Worm (Caenorhabditis elegans): ENCODE results near the gene srw-12.
"Not testable (repeated sequence)": the region's sequence is repeated elsewhere in the genome, so short reads cannot be mapped to it uniquely, and the experiment has no call there.

Gene srw-12

ce11 chrV:15221330-15221729, 17.1 kb downstream of the srw-12 start, which contains the start of gene irld-25 (continued):
- TF ChIP-seq attf-5 (GFP tag; optimal IDR thresholded peaks at IDR 0.05) = no peak
- TF ChIP-seq snpc-1.3 (tag; optimal IDR thresholded peaks at IDR 0.05; ENCODE audit: insufficient read depth) = no peak
- TF ChIP-seq ekl-4 (GFP tag; IDR thresholded peaks at IDR 0.05) = no peak

ce11 chrV:15216705-15217104, 21.7 kb downstream of the srw-12 start, which contains the start of gene sri-25:
TSS of gene sri-25 (plus strand) at chrV:15217005.
- TF ChIP-seq nfya-2 (GFP tag; IDR thresholded peaks at IDR 0.05) (no peak), F57C9.4 (tag; optimal IDR thresholded peaks at IDR 0.05) (no peak), hmg-1.2 (GFP tag; IDR thresholded peaks at IDR 0.05) (no peak), aptf-3 (GFP tag; IDR thresholded peaks at IDR 0.05) (no peak), dpl-1 (GFP tag; optimal IDR thresholded peaks at IDR 0.05) (no peak), die-1 (tag; optimal IDR thresholded peaks at IDR 0.05) (no peak), madf-6 (GFP tag; IDR thresholded peaks at IDR 0.05) (no peak), nfya-1 (tag; optimal IDR thresholded peaks at IDR 0.05; ENCODE audit: borderline replicate concordance, insufficient read depth) (no peak)

- TF ChIP-seq efl-1 (GFP tag; optimal IDR thresholded peaks at IDR 0.05); ama-1 (optimal IDR thresholded peaks at IDR 0.05); ama-1 (GFP tag; optimal IDR thresholded peaks at IDR 0.05); mes-4 (tag; optimal IDR thresholded peaks at IDR 0.05): not testable (repeated sequence)
Observed at ce11 chrV:15215175-15215574, 23.3 kb downstream of the srw-12 start, which contains the start of gene sri-26. TSS of gene sri-26 (plus strand) at chrV:15215475.

- TF ChIP-seq B0336.3 (GFP tag; IDR thresholded peaks at IDR 0.05); bed-2 (GFP tag; IDR thresholded peaks at IDR 0.05); lsy-27 (tag; optimal IDR thresholded peaks at IDR 0.05; ENCODE audit: borderline replicate concordance, insufficient read depth): not testable (repeated sequence)
Observed at ce11 chrV:15211869-15212268, 26.6 kb downstream of the srw-12 start, which contains the start of gene sri-24. TSS of gene sri-24 (plus strand) at chrV:15212169.

DNA sequence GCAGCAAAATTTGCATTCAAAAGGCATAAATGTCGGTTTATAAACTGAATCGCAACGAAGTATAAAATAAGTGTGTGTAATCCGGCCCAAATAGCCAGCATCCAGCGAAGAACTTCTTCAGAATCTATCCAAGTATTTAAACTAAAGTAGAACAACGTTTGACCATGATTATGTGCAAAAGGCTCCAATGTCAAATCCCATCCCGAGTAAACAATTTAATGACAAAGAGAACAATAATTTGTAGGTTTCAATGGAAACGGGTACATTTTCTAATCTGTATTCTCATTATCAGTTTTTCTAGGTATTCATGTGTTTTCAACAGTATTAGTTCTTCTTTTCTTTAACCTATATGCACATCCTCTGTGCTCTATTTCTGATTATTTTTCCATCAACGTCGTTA, 30.8 kb downstream of the srw-12 start, which contains the start of gene C41G6.12:
TSS of gene C41G6.12 (minus strand) at position 101 of the 400 bp plus-strand sequence.
- TF ChIP-seq ets-4 (GFP tag; optimal IDR thresholded peaks at IDR 0.05); F49E8.2 (tag; optimal IDR thresholded peaks at IDR 0.05; ENCODE audit: insufficient read depth); nfyb-1 (GFP tag; IDR thresholded peaks at IDR 0.05): not testable (repeated sequence)

DNA sequence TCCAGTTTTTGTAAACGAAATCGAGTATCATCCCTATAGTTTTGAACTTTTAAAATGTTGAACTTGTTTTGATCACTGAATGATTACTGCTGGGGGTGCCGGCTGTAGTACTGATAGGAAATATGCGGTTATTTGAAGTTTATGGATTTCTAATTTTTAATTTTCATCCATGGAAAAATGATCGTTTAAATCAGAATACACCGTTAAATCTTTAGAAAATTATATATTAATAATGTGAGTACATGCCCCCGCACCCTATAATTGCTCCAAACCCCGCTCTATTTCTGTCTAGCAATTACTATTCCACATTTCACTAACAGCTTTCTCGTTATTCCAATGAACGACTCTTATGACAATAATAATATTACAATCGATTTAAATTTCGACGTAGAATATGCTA, 38.7 kb downstream of the srw-12 start, which contains the start of gene Y75B12B.10:
TSS of gene Y75B12B.10 (plus strand) at position 301 of the 400 bp plus-strand sequence.
- TF ChIP-seq ama-1 (optimal IDR thresholded peaks at IDR 0.05) (no peak), ama-1 (GFP tag; optimal IDR thresholded peaks at IDR 0.05) (no peak), sea-2 (GFP tag; IDR thresholded peaks at IDR 0.05) (no peak), B0261.1 (tag; optimal IDR thresholded peaks at IDR 0.05) (no peak), lin-26 (GFP tag; IDR thresholded peaks at IDR 0.05) (no peak), egl-44 (GFP tag; IDR thresholded peaks at IDR 0.05) (no peak), lag-1 (GFP tag; IDR thresholded peaks at IDR 0.05) (no peak), attf-5 (GFP tag; optimal IDR thresholded peaks at IDR 0.05) (no peak), efl-1 (GFP tag; optimal IDR thresholded peaks at IDR 0.05) (no peak), ztf-26 (tag; optimal IDR thresholded peaks at IDR 0.05) (no peak), athp-1 (tag; optimal IDR thresholded peaks at IDR 0.05) (no peak), madf-8 (GFP tag; conservative IDR thresholded peaks at IDR 0.05) (no peak), F52B5.7 (tag; optimal IDR thresholded peaks at IDR 0.05) (no peak), ceh-40 (GFP tag; IDR thresholded peaks at IDR 0.05) (no peak), Y79H2A.3 (GFP tag; conservative IDR thresholded peaks at IDR 0.05) (no peak)

All from whole organism, young adult.